Worm (Caenorhabditis elegans): ENCODE measurements around the gene K08F4.12.

K08F4.12 gene

ce11 chrIV:10170808-10171207 is 32.9 kb downstream of the K08F4.12 start:
- peak; percentile 99 for TF ChIP-seq ces-1 (GFP tag; optimal IDR thresholded peaks at IDR 0.05)
- no peak for TF ChIP-seq ceh-43 (GFP tag; optimal IDR thresholded peaks at IDR 0.05)

ce11 chrIV:10174328-10174727 is 36.4 kb downstream of the K08F4.12 start, which contains the start of gene pxf-1:
Gene pxf-1, minus strand, starts transcription at chrIV:10174341.
- TF ChIP-seq flh-1 (GFP tag; optimal IDR thresholded peaks at IDR 0.05) (no peak), ces-1 (GFP tag; optimal IDR thresholded peaks at IDR 0.05) (peak; percentile 59)

- TF ChIP-seq nhr-28 (tag; optimal IDR thresholded peaks at IDR 0.05) (no peak), lsy-2 (tag; optimal IDR thresholded peaks at IDR 0.05) (no peak), sem-2 (GFP tag; optimal IDR thresholded peaks at IDR 0.05) (no peak), tbx-8 (GFP tag; optimal IDR thresholded peaks at IDR 0.05) (no peak), hlh-1 (tag; optimal IDR thresholded peaks at IDR 0.05) (no peak), drap-1 (GFP tag; optimal IDR thresholded peaks at IDR 0.05) (peak; percentile 63), M03D4.4 (tag; optimal IDR thresholded peaks at IDR 0.05) (peak; percentile 60), flh-1 (GFP tag; optimal IDR thresholded peaks at IDR 0.05) (no peak), nhr-237 (tag; optimal IDR thresholded peaks at IDR 0.05) (no peak), unc-62 (GFP tag; optimal IDR thresholded peaks at IDR 0.05) (no peak), nhr-12 (tag; optimal IDR thresholded peaks at IDR 0.05) (no peak), ceh-83 (GFP tag; optimal IDR thresholded peaks at IDR 0.05) (no peak), zip-8 (tag; optimal IDR thresholded peaks at IDR 0.05) (no peak), blmp-1 (tag; optimal IDR thresholded peaks at IDR 0.05) (no peak), mep-1 (tag; optimal IDR thresholded peaks at IDR 0.05) (no peak), mab-5 (tag; optimal IDR thresholded peaks at IDR 0.05) (no peak), ceh-43 (GFP tag; optimal IDR thresholded peaks at IDR 0.05) (no peak), ztf-11 (tag; optimal IDR thresholded peaks at IDR 0.05) (no peak), cnd-1 (tag; optimal IDR thresholded peaks at IDR 0.05) (peak; percentile 20), lin-32 (GFP tag; optimal IDR thresholded peaks at IDR 0.05) (no peak), nhr-76 (tag; optimal IDR thresholded peaks at IDR 0.05) (no peak), elt-3 (tag; optimal IDR thresholded peaks at IDR 0.05) (no peak), ceh-39 (tag; optimal IDR thresholded peaks at IDR 0.05) (no peak), nhr-2 (tag; optimal IDR thresholded peaks at IDR 0.05) (no peak), unc-120 (tag; optimal IDR thresholded peaks at IDR 0.05; ENCODE audit: poor library complexity, severe bottlenecking) (peak; percentile 9), sptf-1 (tag; optimal IDR thresholded peaks at IDR 0.05) (peak; percentile 14), ham-2 (GFP tag; optimal IDR thresholded peaks at IDR 0.05) (peak; percentile 22), lin-13 (tag; optimal IDR thresholded peaks at IDR 0.05) (no peak), bed-3 (GFP tag; optimal IDR thresholded peaks at IDR 0.05) (no peak), snpc-4 (tag; optimal IDR thresholded peaks at IDR 0.05) (no peak), elt-1 (tag; optimal IDR thresholded peaks at IDR 0.05; ENCODE audit: borderline replicate concordance, insufficient read depth) (no peak), ces-1 (GFP tag; optimal IDR thresholded peaks at IDR 0.05) (no peak), unc-39 (tag; optimal IDR thresholded peaks at IDR 0.05) (no peak), pha-4 (tag; optimal IDR thresholded peaks at IDR 0.05) (peak; percentile 13), mls-2 (tag; optimal IDR thresholded peaks at IDR 0.05) (peak; percentile 51)
Measured at ce11 chrIV:10174932-10175732, 37.2 kb downstream of the K08F4.12 start.

ce11 chrIV:10176252-10176730 is 38.4 kb downstream of the K08F4.12 start, which contains the start of gene rack-1:
Gene rack-1, plus strand, starts transcription at chrIV:10176680.
- TF ChIP-seq sptf-1 (tag; optimal IDR thresholded peaks at IDR 0.05), result no peak
- no peak for TF ChIP-seq M03D4.4 (tag; optimal IDR thresholded peaks at IDR 0.05)
- TF ChIP-seq ceh-39 (tag; optimal IDR thresholded peaks at IDR 0.05), result peak; percentile 27
- TF ChIP-seq nhr-76 (tag; optimal IDR thresholded peaks at IDR 0.05), result no peak
- peak; percentile 59 for TF ChIP-seq lsy-2 (tag; optimal IDR thresholded peaks at IDR 0.05)
- TF ChIP-seq pha-4 (tag; optimal IDR thresholded peaks at IDR 0.05), result peak; percentile 48
- TF ChIP-seq elt-1 (tag; optimal IDR thresholded peaks at IDR 0.05; ENCODE audit: borderline replicate concordance, insufficient read depth), result no peak
- no peak for TF ChIP-seq flh-1 (GFP tag; optimal IDR thresholded peaks at IDR 0.05)
- no peak for TF ChIP-seq blmp-1 (tag; optimal IDR thresholded peaks at IDR 0.05)
- TF ChIP-seq zip-8 (tag; optimal IDR thresholded peaks at IDR 0.05), result no peak
- TF ChIP-seq lin-13 (tag; optimal IDR thresholded peaks at IDR 0.05), result no peak
- no peak for TF ChIP-seq tbx-8 (GFP tag; optimal IDR thresholded peaks at IDR 0.05)
- peak; percentile 64 for TF ChIP-seq mep-1 (tag; optimal IDR thresholded peaks at IDR 0.05)
- no peak for TF ChIP-seq snpc-4 (tag; optimal IDR thresholded peaks at IDR 0.05)
- TF ChIP-seq nhr-28 (tag; optimal IDR thresholded peaks at IDR 0.05), result no peak
- no peak for TF ChIP-seq drap-1 (GFP tag; optimal IDR thresholded peaks at IDR 0.05)
- TF ChIP-seq ces-1 (GFP tag; optimal IDR thresholded peaks at IDR 0.05), result peak; percentile 83
- no peak for TF ChIP-seq unc-39 (tag; optimal IDR thresholded peaks at IDR 0.05)
- TF ChIP-seq hlh-1 (tag; optimal IDR thresholded peaks at IDR 0.05), result no peak
- TF ChIP-seq elt-3 (tag; optimal IDR thresholded peaks at IDR 0.05), result no peak
- no peak for TF ChIP-seq ceh-43 (GFP tag; optimal IDR thresholded peaks at IDR 0.05)
- TF ChIP-seq ztf-11 (tag; optimal IDR thresholded peaks at IDR 0.05), result no peak
- no peak for TF ChIP-seq nhr-12 (tag; optimal IDR thresholded peaks at IDR 0.05)
- TF ChIP-seq ceh-83 (GFP tag; optimal IDR thresholded peaks at IDR 0.05), result no peak
- TF ChIP-seq nhr-237 (tag; optimal IDR thresholded peaks at IDR 0.05), result peak; percentile 33
- no peak for TF ChIP-seq sem-2 (GFP tag; optimal IDR thresholded peaks at IDR 0.05)
- TF ChIP-seq cnd-1 (tag; optimal IDR thresholded peaks at IDR 0.05), result no peak
- peak; percentile 4 for TF ChIP-seq unc-62 (GFP tag; optimal IDR thresholded peaks at IDR 0.05)
- TF ChIP-seq nhr-2 (tag; optimal IDR thresholded peaks at IDR 0.05), result no peak
- TF ChIP-seq ham-2 (GFP tag; optimal IDR thresholded peaks at IDR 0.05), result no peak
- TF ChIP-seq mls-2 (tag; optimal IDR thresholded peaks at IDR 0.05), result no peak
- TF ChIP-seq unc-120 (tag; optimal IDR thresholded peaks at IDR 0.05; ENCODE audit: poor library complexity, severe bottlenecking), result no peak
- no peak for TF ChIP-seq bed-3 (GFP tag; optimal IDR thresholded peaks at IDR 0.05)
- TF ChIP-seq mab-5 (tag; optimal IDR thresholded peaks at IDR 0.05), result no peak
- TF ChIP-seq lin-32 (GFP tag; optimal IDR thresholded peaks at IDR 0.05), result no peak
